Fruit fly (Drosophila melanogaster) Kc167 (cell line): ENCODE measurements around the gene Elal.

ENCODE experiments used
- Myc ChIP-seq: fragments of >200 bp; optimal IDR thresholded peaks from 2 replicates; lab custom pipeline; 2017; ENCODE audit warnings: missing external identifiers
- Sin3A ChIP-seq: fragments of >200 bp; optimal IDR thresholded peaks from 2 replicates; lab custom pipeline; 2018; ENCODE audit warnings: missing external identifiers
- h ChIP-seq: fragments of >200 bp; optimal IDR thresholded peaks from 3 replicates; lab custom pipeline; 2018; ENCODE audit warnings: missing external identifiers
- insv ChIP-seq: fragments of >200 bp; optimal IDR thresholded peaks from 3 replicates; lab custom pipeline; 2018; ENCODE audit warnings: missing external identifiers
- psq ChIP-seq: fragments of >200 bp; optimal IDR thresholded peaks from 2 replicates; lab custom pipeline; 2017; ENCODE audit warnings: missing external identifiers
- ttk ChIP-seq: sonication (Bioruptor generic); optimal IDR thresholded peaks from 2 replicates; lab custom pipeline; 2017; ENCODE audit warnings: missing external identifiers

Gene Elal

dm6 chr3R:24894419-24895206 lies 29.5 kb downstream of the Elal start, which contains the start of the genes CG31121 and CG11069:
TSS of gene CG31121 (minus strand) at chr3R:24894605.
TSS of gene CG11069 (plus strand) at chr3R:24894742.
- no peak for TF ChIP-seq h (lab: Kevin White, UChicago)
- no peak for TF ChIP-seq Myc (lab: Kevin White, UChicago)
- no peak for TF ChIP-seq Sin3A

dm6 chr3R:24900816-24901215 lies 35.7 kb downstream of the Elal start, which contains the start of gene CG10845:
TSS of gene CG10845 (plus strand) at chr3R:24901116.
- TF ChIP-seq psq (lab: Kevin White, UChicago) (no peak), Sin3A (no peak), h (lab: Kevin White, UChicago) (no peak), Myc (lab: Kevin White, UChicago) (no peak), ttk (lab: Kevin White, UChicago) (no peak), insv (no peak)

- TF ChIP-seq insv: no peak
- TF ChIP-seq ttk (lab: Kevin White, UChicago): no peak
- no peak for TF ChIP-seq psq (lab: Kevin White, UChicago)
- TF ChIP-seq Sin3A: no peak
- no peak for TF ChIP-seq h (lab: Kevin White, UChicago)
- TF ChIP-seq Myc (lab: Kevin White, UChicago): no peak
These were observed 40.9 kb downstream of the Elal start, which contains the start of gene CG13643 for dm6 chr3R:24905959-24906634. TSS of gene CG13643 (minus strand) at chr3R:24906004.

- TF ChIP-seq ttk (lab: Kevin White, UChicago): no peak
- no peak for TF ChIP-seq h (lab: Kevin White, UChicago)
- no peak for TF ChIP-seq Myc (lab: Kevin White, UChicago)
- TF ChIP-seq insv: no peak
- no peak for TF ChIP-seq psq (lab: Kevin White, UChicago)
- no peak for TF ChIP-seq Sin3A
These were observed 41.5 kb downstream of the Elal start for dm6 chr3R:24906648-24907047.

- TF ChIP-seq ttk (lab: Kevin White, UChicago) (no peak), psq (lab: Kevin White, UChicago) (no peak)
These were observed 42.9 kb downstream of the Elal start for dm6 chr3R:24908034-24908433.

dm6 chr3R:24910097-24910496 lies 44.9 kb downstream of the Elal start:
- TF ChIP-seq Myc (lab: Kevin White, UChicago) (no peak), h (lab: Kevin White, UChicago) (no peak), insv (no peak), Sin3A (no peak), psq (lab: Kevin White, UChicago) (no peak), ttk (lab: Kevin White, UChicago) (no peak)

dm6 chr3R:24914864-24915263 lies 49.7 kb downstream of the Elal start:
- TF ChIP-seq h (lab: Kevin White, UChicago) (no peak), ttk (lab: Kevin White, UChicago) (no peak), insv (no peak), psq (lab: Kevin White, UChicago) (no peak), Myc (lab: Kevin White, UChicago) (no peak), Sin3A (no peak)
